Fruit fly (Drosophila melanogaster): ENCODE data around the gene CG11122.

dm6 chrX:11108148-11108844, 16.2 kb downstream of the CG11122 start, which contains the start of gene Hsp60A:
- TF ChIP-seq Sox102F (GFP tag; optimal IDR thresholded peaks at IDR 0.05) (peak; percentile 49), CG4820 (GFP tag; optimal IDR thresholded peaks at IDR 0.05) (peak; percentile 44), zfh2 (GFP tag; optimal IDR thresholded peaks at IDR 0.05) (no peak), Dref (GFP tag; IDR thresholded peaks at IDR 0.05) (peak; percentile 86)

Measured in whole organism, embryonic.